Worm (Caenorhabditis elegans): ENCODE results near the gene dmsr-5.

Gene dmsr-5

DNA sequence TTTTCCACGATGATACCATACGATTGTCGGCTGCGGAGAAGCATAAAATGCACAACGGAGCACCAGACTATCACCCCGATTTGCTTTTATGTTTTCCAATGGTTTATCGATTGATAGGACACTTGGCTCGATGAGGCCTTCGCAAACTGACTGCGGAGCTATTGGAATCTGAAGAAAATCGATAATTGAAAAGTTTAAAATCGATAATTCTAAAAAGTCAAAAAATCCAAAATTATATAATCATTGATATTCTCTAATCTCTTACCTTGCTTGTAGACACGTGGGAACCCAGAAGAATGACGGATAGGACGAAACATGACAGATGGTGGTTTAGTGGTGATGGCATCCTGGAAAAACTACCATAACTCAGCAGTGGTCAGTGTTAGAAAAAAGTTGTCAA lies 41.9 kb downstream of the dmsr-5 start, which contains the start of gene zig-5:
zig-5 (minus strand) TSS at position 349 of the 400 bp plus-strand sequence.
- TF ChIP-seq F13C5.2 (tag; optimal IDR thresholded peaks at IDR 0.05) (no peak), ceh-13 (GFP tag; optimal IDR thresholded peaks at IDR 0.05) (no peak), ets-7 (tag; optimal IDR thresholded peaks at IDR 0.05) (no peak), flt-1 (GFP tag; IDR thresholded peaks at IDR 0.05) (no peak), sea-1 (GFP tag; conservative IDR thresholded peaks at IDR 0.05) (no peak), ama-1 (optimal IDR thresholded peaks at IDR 0.05) (no peak), tra-4 (tag; optimal IDR thresholded peaks at IDR 0.05) (no peak), pes-1 (GFP tag; IDR thresholded peaks at IDR 0.05) (no peak), scrt-1 (GFP tag; IDR thresholded peaks at IDR 0.05) (no peak), ceh-36 (tag; optimal IDR thresholded peaks at IDR 0.05) (no peak)

DNA sequence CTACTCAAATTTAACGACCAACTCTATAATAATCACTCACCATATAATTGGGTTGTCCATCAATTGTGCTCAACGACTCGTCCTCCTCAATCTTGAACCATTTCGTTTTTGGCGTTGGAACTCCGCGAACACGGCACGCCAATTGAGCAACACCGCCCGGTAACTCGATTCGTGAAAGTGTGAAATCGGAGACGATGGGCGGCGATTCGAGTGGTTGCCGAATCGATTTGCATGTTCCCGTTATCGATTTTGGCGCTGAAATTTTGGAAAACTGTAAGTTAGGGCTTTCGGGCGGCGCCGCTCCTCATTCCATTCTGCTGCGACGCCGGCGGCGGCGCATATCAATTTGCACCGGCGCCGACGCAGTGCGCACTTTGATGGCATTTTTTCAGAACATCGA lies 43.3 kb downstream of the dmsr-5 start:
- TF ChIP-seq ceh-36 (tag; optimal IDR thresholded peaks at IDR 0.05) (no peak), B0310.2 (tag; optimal IDR thresholded peaks at IDR 0.05) (no peak), tra-4 (tag; optimal IDR thresholded peaks at IDR 0.05) (no peak), F13C5.2 (tag; optimal IDR thresholded peaks at IDR 0.05) (no peak), tbx-37 (GFP tag; conservative IDR thresholded peaks at IDR 0.05) (no peak), sea-1 (GFP tag; conservative IDR thresholded peaks at IDR 0.05) (no peak), aly-1 (tag; optimal IDR thresholded peaks at IDR 0.05) (no peak), hmbx-1 (tag; optimal IDR thresholded peaks at IDR 0.05) (no peak), ama-1 (optimal IDR thresholded peaks at IDR 0.05) (no peak), hnd-1 (tag; optimal IDR thresholded peaks at IDR 0.05) (no peak), ets-7 (tag; optimal IDR thresholded peaks at IDR 0.05) (no peak), hmg-4 (GFP tag; optimal IDR thresholded peaks at IDR 0.05) (no peak), pes-1 (GFP tag; IDR thresholded peaks at IDR 0.05) (no peak), scrt-1 (GFP tag; IDR thresholded peaks at IDR 0.05) (no peak), flt-1 (GFP tag; IDR thresholded peaks at IDR 0.05) (no peak), ceh-13 (GFP tag; optimal IDR thresholded peaks at IDR 0.05) (no peak), tbx-11 (GFP tag; IDR thresholded peaks at IDR 0.05) (no peak)

- TF ChIP-seq hnd-1 (tag; optimal IDR thresholded peaks at IDR 0.05) = no peak
- no peak for TF ChIP-seq ama-1 (optimal IDR thresholded peaks at IDR 0.05)
- TF ChIP-seq pes-1 (GFP tag; IDR thresholded peaks at IDR 0.05) = no peak
- TF ChIP-seq ceh-36 (tag; optimal IDR thresholded peaks at IDR 0.05) = no peak
- no peak for TF ChIP-seq tbx-11 (GFP tag; IDR thresholded peaks at IDR 0.05)
- no peak for TF ChIP-seq sea-1 (GFP tag; conservative IDR thresholded peaks at IDR 0.05)
- TF ChIP-seq ceh-13 (GFP tag; optimal IDR thresholded peaks at IDR 0.05) = no peak
- no peak for TF ChIP-seq B0310.2 (tag; optimal IDR thresholded peaks at IDR 0.05)
- TF ChIP-seq tbx-37 (GFP tag; conservative IDR thresholded peaks at IDR 0.05) = no peak
- TF ChIP-seq hmg-4 (GFP tag; optimal IDR thresholded peaks at IDR 0.05) = no peak
- no peak for TF ChIP-seq scrt-1 (GFP tag; IDR thresholded peaks at IDR 0.05)
- no peak for TF ChIP-seq tra-4 (tag; optimal IDR thresholded peaks at IDR 0.05)
- no peak for TF ChIP-seq ets-7 (tag; optimal IDR thresholded peaks at IDR 0.05)
These were observed 47.9 kb downstream of the dmsr-5 start, which contains the start of gene strd-1 for ce11 chrIII:10947155-10947554. TSS of gene strd-1 (plus strand) at chrIII:10947455.

DNA sequence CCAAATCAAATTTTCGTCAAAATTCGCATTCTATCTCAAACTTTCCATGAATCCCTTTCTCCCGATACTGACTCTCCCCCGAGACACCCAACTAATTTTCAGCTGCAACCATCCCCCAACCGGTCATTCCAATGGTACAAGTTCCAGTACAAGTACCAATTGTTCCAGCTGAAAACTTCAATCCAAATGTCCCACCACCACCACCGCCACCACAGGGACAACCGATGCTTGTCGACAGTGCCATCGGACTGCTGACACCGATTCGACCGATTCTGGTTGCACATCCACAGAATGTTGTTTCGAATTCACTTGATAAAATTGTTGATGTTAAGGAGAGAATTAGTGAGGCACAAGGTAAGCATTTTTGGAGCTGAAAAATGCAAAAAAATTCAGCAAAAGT lies 49.5 kb downstream of the dmsr-5 start:
- TF ChIP-seq scrt-1 (GFP tag; IDR thresholded peaks at IDR 0.05) (no peak), tbx-37 (GFP tag; conservative IDR thresholded peaks at IDR 0.05) (no peak), tra-4 (tag; optimal IDR thresholded peaks at IDR 0.05) (no peak), hmbx-1 (tag; optimal IDR thresholded peaks at IDR 0.05) (no peak), ceh-13 (GFP tag; optimal IDR thresholded peaks at IDR 0.05) (no peak), F13C5.2 (tag; optimal IDR thresholded peaks at IDR 0.05) (no peak), pes-1 (GFP tag; IDR thresholded peaks at IDR 0.05) (no peak), ets-7 (tag; optimal IDR thresholded peaks at IDR 0.05) (no peak), sea-1 (GFP tag; conservative IDR thresholded peaks at IDR 0.05) (no peak), aly-1 (tag; optimal IDR thresholded peaks at IDR 0.05) (no peak), ceh-36 (tag; optimal IDR thresholded peaks at IDR 0.05) (no peak), hmg-4 (GFP tag; optimal IDR thresholded peaks at IDR 0.05) (no peak), ama-1 (optimal IDR thresholded peaks at IDR 0.05) (no peak), B0310.2 (tag; optimal IDR thresholded peaks at IDR 0.05) (no peak), flt-1 (GFP tag; IDR thresholded peaks at IDR 0.05) (no peak), hnd-1 (tag; optimal IDR thresholded peaks at IDR 0.05) (no peak), tbx-11 (GFP tag; IDR thresholded peaks at IDR 0.05) (no peak)

ce11 chrIII:10942905-10943304 lies 52.2 kb downstream of the dmsr-5 start:
- TF ChIP-seq F13C5.2 (tag; optimal IDR thresholded peaks at IDR 0.05) (no peak), tbx-11 (GFP tag; IDR thresholded peaks at IDR 0.05) (no peak), pes-1 (GFP tag; IDR thresholded peaks at IDR 0.05) (no peak), ama-1 (optimal IDR thresholded peaks at IDR 0.05) (no peak)

All from whole organism, early embryonic.